Worm (Caenorhabditis elegans) whole organism, L4/young adult: ENCODE results near the gene srab-23.

Experiments used
- dao-5 ChIP-seq: sonication (generic microtip); optimal IDR thresholded peaks from 2 replicates; lab custom pipeline; 2016; ENCODE audit warnings: missing genotype, missing genetic modification characterization, moderate library complexity, missing compliant biosample characterization
- him-1 ChIP-seq: sonication (generic microtip); optimal IDR thresholded peaks from 2 replicates; lab custom pipeline; 2016; ENCODE audit warnings: missing genotype, missing genetic modification reagents, missing genetic modification characterization, missing compliant biosample characterization

ce11 chrV:2004659-2005058 is 30.8 kb downstream of the srab-23 start, which contains the start of gene cysl-4:
- no peak for TF ChIP-seq him-1
- no peak for TF ChIP-seq dao-5
